Worm (Caenorhabditis elegans) whole organism, mixed stage, embryonic: Measurements from ENCODE around the gene nhr-129.

ENCODE experiments used
- M03D4.4 ChIP-seq: sonication (generic microtip); optimal IDR thresholded peaks from 2 replicates; lab custom pipeline; 2017; ENCODE audit warnings: mild to moderate bottlenecking, missing genetic modification characterization, missing compliant biosample characterization
- bed-3 ChIP-seq: fragments of 200-800 bp; sonication (Bioruptor generic); optimal IDR thresholded peaks from 3 replicates; lab custom pipeline; 2018; ENCODE audit warnings: mild to moderate bottlenecking, missing genetic modification characterization, moderate library complexity, missing compliant biosample characterization
- blmp-1 ChIP-seq: fragments of 150-350 bp; optimal IDR thresholded peaks from 2 replicates; lab custom pipeline; 2014; ENCODE audit warnings: missing biosample characterization, missing genetic modification characterization
- ceh-39 ChIP-seq: fragments of 150-350 bp; optimal IDR thresholded peaks from 2 replicates; lab custom pipeline; 2014; ENCODE audit warnings: missing biosample characterization, missing genetic modification characterization
- ceh-43 ChIP-seq: fragments of 200-800 bp; sonication (Bioruptor generic); optimal IDR thresholded peaks from 2 replicates; lab custom pipeline; 2018; ENCODE audit warnings: mild to moderate bottlenecking, missing genetic modification characterization, moderate library complexity, missing compliant biosample characterization
- ces-1 ChIP-seq: fragments of 150-350 bp; optimal IDR thresholded peaks from 2 replicates; lab custom pipeline; 2014; ENCODE audit warnings: missing biosample characterization, missing genetic modification reagents, missing genetic modification characterization
- drap-1 ChIP-seq: fragments of 200-800 bp; sonication (Bioruptor generic); optimal IDR thresholded peaks from 3 replicates; lab custom pipeline; 2018; ENCODE audit warnings: mild to moderate bottlenecking, missing genetic modification characterization, missing compliant biosample characterization
- elt-1 ChIP-seq: sonication (generic microtip); optimal IDR thresholded peaks from 2 replicates; lab custom pipeline; 2017; ENCODE audit warnings: missing genetic modification characterization, mild to moderate bottlenecking, missing compliant biosample characterization, antibody characterized with exemption, moderate library complexity, borderline replicate concordance; ENCODE audit not compliant: insufficient read depth
- elt-3 ChIP-seq: fragments of 150-350 bp; optimal IDR thresholded peaks from 2 replicates; lab custom pipeline; 2014; ENCODE audit warnings: missing biosample characterization, missing genetic modification characterization
- flh-1 ChIP-seq: fragments of 200-800 bp; sonication (Bioruptor generic); optimal IDR thresholded peaks from 2 replicates; lab custom pipeline; 2018; ENCODE audit warnings: mild to moderate bottlenecking, missing genetic modification characterization, moderate library complexity, missing compliant biosample characterization
- ham-2 ChIP-seq: fragments of 200-800 bp; sonication (Bioruptor generic); optimal IDR thresholded peaks from 2 replicates; lab custom pipeline; 2018; ENCODE audit warnings: mild to moderate bottlenecking, missing genetic modification characterization, missing compliant biosample characterization
- hlh-1 ChIP-seq: fragments of 150-350 bp; optimal IDR thresholded peaks from 2 replicates; lab custom pipeline; 2014; ENCODE audit warnings: missing biosample characterization, missing genetic modification reagents, missing genetic modification characterization
- lin-13 ChIP-seq: fragments of 150-350 bp; optimal IDR thresholded peaks from 2 replicates; lab custom pipeline; 2014; ENCODE audit warnings: missing biosample characterization, missing genetic modification characterization
- lsy-2 ChIP-seq: fragments of 150-350 bp; optimal IDR thresholded peaks from 2 replicates; lab custom pipeline; 2014; ENCODE audit warnings: missing biosample characterization, missing genetic modification characterization
- mab-5 ChIP-seq: fragments of 150-350 bp; optimal IDR thresholded peaks from 2 replicates; lab custom pipeline; 2014; ENCODE audit warnings: missing biosample characterization, missing genetic modification characterization
- mep-1 ChIP-seq: fragments of 150-350 bp; optimal IDR thresholded peaks from 2 replicates; lab custom pipeline; 2017; ENCODE audit warnings: missing biosample characterization, missing genetic modification reagents, missing genetic modification characterization, inconsistent platforms
- mls-2 ChIP-seq: sonication (generic microtip); optimal IDR thresholded peaks from 2 replicates; lab custom pipeline; 2016; ENCODE audit warnings: mild to moderate bottlenecking, missing genetic modification characterization, moderate library complexity, missing compliant biosample characterization
- nhr-12 ChIP-seq: fragments of 150-350 bp; optimal IDR thresholded peaks from 2 replicates; lab custom pipeline; 2014; ENCODE audit warnings: missing biosample characterization, missing genetic modification characterization
- nhr-2 ChIP-seq: fragments of 150-350 bp; optimal IDR thresholded peaks from 2 replicates; lab custom pipeline; 2014; ENCODE audit warnings: missing biosample characterization, missing genetic modification characterization
- nhr-28 ChIP-seq: fragments of 150-350 bp; optimal IDR thresholded peaks from 2 replicates; lab custom pipeline; 2014; ENCODE audit warnings: missing biosample characterization, missing genetic modification characterization
- nhr-76 ChIP-seq: sonication (generic microtip); optimal IDR thresholded peaks from 2 replicates; lab custom pipeline; 2017; ENCODE audit warnings: missing biosample characterization, missing genetic modification characterization
- pha-4 ChIP-seq: fragments of 150-350 bp; optimal IDR thresholded peaks from 2 replicates; lab custom pipeline; 2018; ENCODE audit warnings: missing biosample characterization, missing genetic modification reagents, missing genetic modification characterization
- sem-2 ChIP-seq: fragments of 200-800 bp; sonication (Bioruptor generic); optimal IDR thresholded peaks from 2 replicates; lab custom pipeline; 2018; ENCODE audit warnings: mild to moderate bottlenecking, missing genetic modification characterization, missing compliant biosample characterization
- snpc-4 ChIP-seq: fragments of 150-350 bp; optimal IDR thresholded peaks from 2 replicates; lab custom pipeline; 2014; ENCODE audit warnings: missing biosample characterization, missing genetic modification characterization
- tbx-8 ChIP-seq: fragments of 200-800 bp; sonication (Bioruptor generic); optimal IDR thresholded peaks from 2 replicates; lab custom pipeline; 2018; ENCODE audit warnings: mild to moderate bottlenecking, missing genetic modification characterization, moderate library complexity, missing compliant biosample characterization
- unc-39 ChIP-seq: fragments of 150-350 bp; optimal IDR thresholded peaks from 2 replicates; lab custom pipeline; 2014; ENCODE audit warnings: missing biosample characterization, missing genetic modification characterization
- unc-62 ChIP-seq: fragments of 150-350 bp; optimal IDR thresholded peaks from 2 replicates; lab custom pipeline; 2014; ENCODE audit warnings: missing biosample characterization, missing genetic modification reagents, missing genetic modification characterization
- ztf-11 ChIP-seq: fragments of 150-350 bp; optimal IDR thresholded peaks from 2 replicates; lab custom pipeline; 2014; ENCODE audit warnings: missing biosample characterization, missing genetic modification characterization

Gene nhr-129

ce11 chrV:13320676-13321075, 10.1 kb downstream of the nhr-129 start, which contains the start of gene srh-15:
srh-15 (plus strand) TSS chrV:13320976.
- no peak for TF ChIP-seq flh-1 (GFP tag; lab: Kevin White, UChicago)
- TF ChIP-seq ztf-11 = no peak
- TF ChIP-seq drap-1 (GFP tag; lab: Kevin White, UChicago) = no peak
- no peak for TF ChIP-seq unc-62 (GFP tag; lab: Kevin White, UChicago)
- TF ChIP-seq mab-5 (tag; lab: Kevin White, UChicago) = no peak
- TF ChIP-seq tbx-8 (GFP tag; lab: Kevin White, UChicago) = no peak
- no peak for TF ChIP-seq unc-39
- TF ChIP-seq bed-3 = no peak

- TF ChIP-seq elt-1 (tag; lab: Kevin White, UChicago) = no peak
Measured at ce11 chrV:13317911-13318502, 12.8 kb downstream of the nhr-129 start, which contains the start of the genes col-161 and srh-18. col-161 (minus strand) TSS chrV:13318011. srh-18 (plus strand) TSS chrV:13318452.

DNA sequence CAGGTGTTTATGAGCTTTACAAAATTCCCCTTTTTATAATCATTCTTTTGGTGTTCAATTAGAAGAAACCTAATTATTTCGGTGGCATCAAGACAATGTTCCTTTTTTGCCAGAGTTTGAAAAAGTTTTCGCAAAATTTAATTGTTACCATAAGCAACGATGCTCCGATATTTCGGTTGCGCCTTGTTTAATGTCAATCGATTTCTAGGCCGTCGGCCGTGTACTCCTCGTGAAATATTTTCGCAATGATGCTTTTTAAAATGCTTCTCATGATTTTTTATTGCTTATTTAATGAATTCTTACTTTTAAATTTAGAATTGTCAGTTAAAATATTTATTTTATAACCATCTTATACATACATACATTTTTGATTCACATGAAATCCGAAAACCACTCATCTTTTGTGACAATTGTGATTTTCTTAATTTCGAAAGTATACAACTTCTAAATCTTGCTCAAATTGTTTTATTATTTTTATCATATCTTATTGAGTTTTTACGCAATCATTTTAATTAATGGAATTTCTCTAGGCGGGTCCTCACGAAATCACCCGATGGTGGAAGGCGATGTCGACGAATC, 17.7 kb downstream of the nhr-129 start, which contains the start of gene C50B6.3:
Gene C50B6.3 (plus strand): TSS at position 529 of the 579 bp plus-strand sequence.
- TF ChIP-seq nhr-12 = no peak
- TF ChIP-seq pha-4 (tag; lab: Kevin White, UChicago) = peak; percentile 17
- no peak for TF ChIP-seq drap-1 (GFP tag; lab: Kevin White, UChicago)
- no peak for TF ChIP-seq nhr-76 (tag; lab: Kevin White, UChicago)
- TF ChIP-seq ces-1 (GFP tag; lab: Kevin White, UChicago) = no peak
- no peak for TF ChIP-seq unc-62 (GFP tag; lab: Kevin White, UChicago)
- TF ChIP-seq flh-1 (GFP tag; lab: Kevin White, UChicago) = no peak
- peak; percentile 62 for TF ChIP-seq lsy-2
- no peak for TF ChIP-seq mls-2
- peak; percentile 57 for TF ChIP-seq mep-1
- peak; percentile 31 for TF ChIP-seq ceh-39 (tag; lab: Kevin White, UChicago)
- TF ChIP-seq nhr-2 = no peak
- TF ChIP-seq lin-13 (tag; lab: Kevin White, UChicago) = peak; percentile 25
- no peak for TF ChIP-seq M03D4.4 (tag; lab: Kevin White, UChicago)
- TF ChIP-seq, all 35 proteins: peak for 5

DNA sequence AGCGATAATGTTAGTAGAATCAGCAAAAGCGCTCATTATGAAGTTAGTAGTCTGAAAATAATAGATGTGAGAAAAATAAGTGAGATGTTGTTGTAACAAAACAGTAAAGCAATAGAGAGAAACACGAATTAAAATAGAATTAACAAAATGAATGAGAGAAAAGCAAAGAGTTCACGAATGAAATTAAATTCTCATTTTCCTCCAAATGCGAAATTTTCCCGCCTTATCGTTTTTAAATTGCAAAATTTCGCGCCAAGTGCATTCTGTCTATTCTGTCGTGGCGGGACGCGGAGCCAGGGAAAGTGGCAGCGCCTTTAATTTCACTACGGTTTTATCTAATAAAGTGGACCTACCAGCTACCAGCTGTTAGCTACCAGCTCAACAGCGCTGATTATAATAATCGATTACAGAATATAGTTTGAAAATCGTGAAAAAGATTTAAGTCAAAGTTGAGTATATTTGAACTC, 18.6 kb downstream of the nhr-129 start, which contains the start of gene nasp-2:
Gene nasp-2 (minus strand): TSS at position 51 of the 467 bp plus-strand sequence.
- TF ChIP-seq mab-5 (tag; lab: Kevin White, UChicago) = no peak
- no peak for TF ChIP-seq mep-1
- no peak for TF ChIP-seq nhr-28 (tag; lab: Kevin White, UChicago)
- no peak for TF ChIP-seq lin-13 (tag; lab: Kevin White, UChicago)
- no peak for TF ChIP-seq unc-62 (GFP tag; lab: Kevin White, UChicago)
- TF ChIP-seq M03D4.4 (tag; lab: Kevin White, UChicago) = no peak
- TF ChIP-seq ztf-11 = no peak
- no peak for TF ChIP-seq ceh-39 (tag; lab: Kevin White, UChicago)
- no peak for TF ChIP-seq nhr-2
- no peak for TF ChIP-seq ham-2 (GFP tag; lab: Kevin White, UChicago)
- TF ChIP-seq tbx-8 (GFP tag; lab: Kevin White, UChicago) = no peak
- TF ChIP-seq hlh-1 (tag; lab: Kevin White, UChicago) = no peak
- no peak for TF ChIP-seq sem-2 (GFP tag; lab: Kevin White, UChicago)
- no peak for TF ChIP-seq flh-1 (GFP tag; lab: Kevin White, UChicago)
- TF ChIP-seq ces-1 (GFP tag; lab: Kevin White, UChicago) = no peak
- TF ChIP-seq bed-3 = no peak

ce11 chrV:13309806-13310205, 21.0 kb downstream of the nhr-129 start:
- TF ChIP-seq snpc-4 (tag; lab: Kevin White, UChicago) = no peak
- TF ChIP-seq tbx-8 (GFP tag; lab: Kevin White, UChicago) = no peak
- TF ChIP-seq, all 35 proteins: peak for 0

DNA sequence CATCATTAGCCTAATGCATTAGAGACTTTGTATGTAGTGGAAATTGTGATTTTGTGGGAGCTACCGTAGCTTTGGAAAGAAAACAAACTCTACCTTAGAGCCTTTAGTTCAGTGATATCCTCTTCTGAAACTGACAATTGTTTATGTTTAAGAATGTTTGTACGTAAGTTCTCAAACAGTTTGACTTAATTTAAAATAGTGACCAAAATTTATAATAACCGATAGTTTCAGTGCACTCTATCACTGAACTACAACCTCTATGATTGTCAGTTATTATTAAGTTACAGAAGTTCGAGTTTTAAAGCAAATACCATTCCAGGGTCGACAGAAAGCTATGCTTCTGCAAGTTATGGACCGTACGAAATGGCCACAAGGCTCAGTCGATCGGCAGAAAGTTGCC, 22.2 kb downstream of the nhr-129 start, which contains the start of gene C50B6.1:
Gene C50B6.1 (plus strand): TSS at position 301 of the 400 bp plus-strand sequence.
- TF ChIP-seq ztf-11 (no peak), mep-1 (no peak), elt-1 (tag; lab: Kevin White, UChicago) (no peak), hlh-1 (tag; lab: Kevin White, UChicago) (no peak), lsy-2 (no peak), bed-3 (no peak), ces-1 (GFP tag; lab: Kevin White, UChicago) (no peak), elt-3 (no peak), lin-13 (tag; lab: Kevin White, UChicago) (no peak), flh-1 (GFP tag; lab: Kevin White, UChicago) (no peak), snpc-4 (tag; lab: Kevin White, UChicago) (no peak), mab-5 (tag; lab: Kevin White, UChicago) (no peak), nhr-76 (tag; lab: Kevin White, UChicago) (no peak), blmp-1 (no peak), nhr-2 (no peak), unc-39 (no peak), drap-1 (GFP tag; lab: Kevin White, UChicago) (no peak), sem-2 (GFP tag; lab: Kevin White, UChicago) (no peak), M03D4.4 (tag; lab: Kevin White, UChicago) (no peak), ceh-43 (GFP tag; lab: Kevin White, UChicago) (no peak)
- TF ChIP-seq, all 35 proteins: peak for 0
